Fruit fly (Drosophila melanogaster) whole organism, prepupa: ENCODE data around the gene CG7320.

ENCODE experiments used
- Blimp-1 ChIP-seq: fragments of 200-800 bp; sonication (Bioruptor generic); optimal IDR thresholded peaks from 3 replicates; lab custom pipeline; 2017; ENCODE audit warnings: missing biosample characterization, missing genetic modification characterization, mild to moderate bottlenecking, moderate library complexity, missing genetic modification reagents
- CG10631 ChIP-seq: fragments of 200-800 bp; sonication (Bioruptor generic); optimal IDR thresholded peaks from 2 replicates; lab custom pipeline; 2016; ENCODE audit warnings: missing biosample characterization, missing genetic modification characterization
- CG10669 ChIP-seq: fragments of 200-800 bp; sonication (Bioruptor generic); optimal IDR thresholded peaks from 3 replicates; lab custom pipeline; 2018; ENCODE audit warnings: missing biosample characterization, mild to moderate bottlenecking, missing genetic modification characterization, moderate library complexity
- CG11762 ChIP-seq: fragments of 200-800 bp; sonication (Bioruptor generic); optimal IDR thresholded peaks from 3 replicates; lab custom pipeline; 2016; ENCODE audit warnings: missing biosample characterization, missing genetic modification characterization; ENCODE audit not compliant: insufficient read depth
- CG11902 ChIP-seq: fragments of 200-800 bp; sonication (Bioruptor generic); optimal IDR thresholded peaks from 3 replicates; lab custom pipeline; 2016; ENCODE audit warnings: missing biosample characterization, missing genetic modification characterization
- CG15336 ChIP-seq: fragments of 200-800 bp; sonication (Bioruptor generic); IDR thresholded peaks from 2 replicates; pipeline ENCODE4 v1.3.6; 2022; ENCODE audit warnings: missing biosample characterization, missing genetic modification characterization
- CG16779 ChIP-seq: fragments of 200-800 bp; sonication (Bioruptor generic); optimal IDR thresholded peaks from 3 replicates; lab custom pipeline; 2017; ENCODE audit warnings: missing biosample characterization, mild to moderate bottlenecking, missing genetic modification characterization
- CG31627 ChIP-seq: fragments of 200-800 bp; sonication (Bioruptor generic); optimal IDR thresholded peaks from 3 replicates; lab custom pipeline; 2016; ENCODE audit warnings: missing biosample characterization, missing genetic modification characterization
- CG32006 ChIP-seq: fragments of 200-800 bp; sonication (Bioruptor generic); optimal IDR thresholded peaks from 3 replicates; lab custom pipeline; 2017; ENCODE audit warnings: missing biosample characterization, mild to moderate bottlenecking, missing genetic modification characterization
- CG34406 ChIP-seq: fragments of 200-800 bp; sonication (Bioruptor generic); optimal IDR thresholded peaks from 3 replicates; lab custom pipeline; 2016; ENCODE audit warnings: missing biosample characterization, missing genetic modification characterization
- CG3919 ChIP-seq: fragments of 200-800 bp; sonication (Bioruptor generic); optimal IDR thresholded peaks from 3 replicates; lab custom pipeline; 2016; ENCODE audit warnings: missing biosample characterization, missing genetic modification characterization
- CG4318 ChIP-seq: fragments of 200-800 bp; sonication (Bioruptor generic); optimal IDR thresholded peaks from 3 replicates; lab custom pipeline; 2017; ENCODE audit warnings: missing biosample characterization, mild to moderate bottlenecking, missing genetic modification characterization
- CG6163 ChIP-seq: fragments of 200-800 bp; sonication (Bioruptor generic); IDR thresholded peaks from 3 replicates; pipeline ENCODE4 v1.3.6; 2022; ENCODE audit warnings: missing biosample characterization, missing genetic modification characterization
- CG6276 ChIP-seq: fragments of 200-800 bp; sonication (Bioruptor generic); optimal IDR thresholded peaks from 2 replicates; lab custom pipeline; 2017; ENCODE audit warnings: missing biosample characterization, mild to moderate bottlenecking, missing genetic modification characterization
- CG6792 ChIP-seq: fragments of 200-800 bp; sonication (Bioruptor generic); optimal IDR thresholded peaks from 3 replicates; lab custom pipeline; 2016; ENCODE audit warnings: missing biosample characterization, missing genetic modification characterization
- CG6808 ChIP-seq: fragments of 200-800 bp; sonication (Bioruptor generic); optimal IDR thresholded peaks from 3 replicates; lab custom pipeline; 2017; ENCODE audit warnings: missing biosample characterization, missing genetic modification characterization, mild to moderate bottlenecking, moderate library complexity, missing genetic modification reagents
- CG6854 ChIP-seq: fragments of 200-800 bp; sonication (Bioruptor generic); optimal IDR thresholded peaks from 2 replicates; lab custom pipeline; 2017; ENCODE audit warnings: missing biosample characterization, mild to moderate bottlenecking, missing genetic modification characterization
- CG7368 ChIP-seq: fragments of 200-800 bp; sonication (Bioruptor generic); optimal IDR thresholded peaks from 3 replicates; lab custom pipeline; 2016; ENCODE audit warnings: missing biosample characterization, missing genetic modification characterization
- CG8319 ChIP-seq: fragments of 200-800 bp; sonication (Bioruptor generic); optimal IDR thresholded peaks from 3 replicates; lab custom pipeline; 2016; ENCODE audit warnings: missing biosample characterization, missing genetic modification characterization
- CG8632 ChIP-seq: fragments of 200-800 bp; sonication (Bioruptor generic); optimal IDR thresholded peaks from 3 replicates; lab custom pipeline; 2016; ENCODE audit warnings: missing biosample characterization, missing genetic modification characterization
- CG9139 ChIP-seq: fragments of 200-800 bp; sonication (Bioruptor generic); optimal IDR thresholded peaks from 3 replicates; lab custom pipeline; 2017; ENCODE audit warnings: missing biosample characterization, mild to moderate bottlenecking, missing genetic modification characterization
- Eip75B ChIP-seq: fragments of 200-800 bp; sonication (Bioruptor generic); optimal IDR thresholded peaks from 3 replicates; lab custom pipeline; 2016; ENCODE audit warnings: missing biosample characterization, missing genetic modification characterization
- Eip78C ChIP-seq: fragments of 200-800 bp; sonication (Bioruptor generic); peaks from one replicate; lab custom pipeline; 2016; ENCODE audit warnings: missing biosample characterization, missing genetic modification characterization
- Eip93F ChIP-seq: fragments of 200-800 bp; sonication (Bioruptor generic); optimal IDR thresholded peaks from 2 replicates; lab custom pipeline; 2016; ENCODE audit warnings: missing biosample characterization, mild to moderate bottlenecking, missing genetic modification characterization
- Ets21C ChIP-seq: fragments of 200-800 bp; sonication (Bioruptor generic); optimal IDR thresholded peaks from 3 replicates; lab custom pipeline; 2016; ENCODE audit warnings: missing biosample characterization, missing genetic modification characterization
- Ets96B ChIP-seq: fragments of 200-800 bp; optimal IDR thresholded peaks from 2 replicates; lab custom pipeline; 2019; ENCODE audit warnings: missing biosample characterization, mild to moderate bottlenecking, missing genetic modification characterization, moderate library complexity
- Gug ChIP-seq: fragments of 200-800 bp; sonication (Bioruptor generic); IDR thresholded peaks from 2 replicates; pipeline ENCODE4 v1.3.6; 2022; ENCODE audit warnings: missing biosample characterization, missing genetic modification characterization
- Hr38 ChIP-seq: sonication (Bioruptor generic); optimal IDR thresholded peaks from 2 replicates; lab custom pipeline; 2016; ENCODE audit warnings: missing biosample characterization, missing genetic modification characterization
- Hr39 ChIP-seq: fragments of 200-800 bp; sonication (Bioruptor generic); optimal IDR thresholded peaks from 2 replicates; lab custom pipeline; 2016; ENCODE audit warnings: missing biosample characterization, missing genetic modification characterization
- Hr4 ChIP-seq: fragments of 200-800 bp; sonication (Bioruptor generic); optimal IDR thresholded peaks from 3 replicates; lab custom pipeline; 2016; ENCODE audit warnings: missing biosample characterization, missing genetic modification characterization
- Lpt ChIP-seq: fragments of 200-800 bp; sonication (Bioruptor generic); optimal IDR thresholded peaks from 3 replicates; lab custom pipeline; 2016; ENCODE audit warnings: missing biosample characterization, missing genetic modification characterization
- Met ChIP-seq: fragments of 200-800 bp; sonication (Bioruptor generic); optimal IDR thresholded peaks from 3 replicates; lab custom pipeline; 2016; ENCODE audit warnings: missing biosample characterization, missing genetic modification characterization
- OdsH ChIP-seq: fragments of 200-800 bp; sonication (Bioruptor generic); optimal IDR thresholded peaks from 3 replicates; lab custom pipeline; 2016; ENCODE audit warnings: missing biosample characterization, missing genetic modification characterization
- Smox ChIP-seq: fragments of 200-800 bp; sonication (Bioruptor generic); optimal IDR thresholded peaks from 3 replicates; lab custom pipeline; 2016; ENCODE audit warnings: missing biosample characterization, missing genetic modification characterization
- Sox102F ChIP-seq: fragments of 200-800 bp; sonication (Bioruptor generic); optimal IDR thresholded peaks from 2 replicates; lab custom pipeline; 2016; ENCODE audit warnings: missing biosample characterization, mild to moderate bottlenecking, missing genetic modification characterization
- Sox14 ChIP-seq: fragments of 200-800 bp; sonication (Bioruptor generic); optimal IDR thresholded peaks from 3 replicates; lab custom pipeline; 2016; ENCODE audit warnings: missing biosample characterization, missing genetic modification characterization
- Sox15 ChIP-seq: fragments of 200-800 bp; sonication (Bioruptor generic); optimal IDR thresholded peaks from 3 replicates; lab custom pipeline; 2016; ENCODE audit warnings: missing biosample characterization, missing genetic modification characterization
- achi ChIP-seq: fragments of 200-800 bp; sonication (Bioruptor generic); optimal IDR thresholded peaks from 3 replicates; lab custom pipeline; 2016; ENCODE audit warnings: missing biosample characterization, missing genetic modification characterization
- acj6 ChIP-seq: fragments of 200-800 bp; sonication (Bioruptor generic); optimal IDR thresholded peaks from 3 replicates; lab custom pipeline; 2016; ENCODE audit warnings: missing biosample characterization, missing genetic modification characterization
- cyc ChIP-seq: fragments of 200-800 bp; sonication (Bioruptor generic); optimal IDR thresholded peaks from 3 replicates; lab custom pipeline; 2016; ENCODE audit warnings: missing biosample characterization, missing genetic modification characterization
- dac ChIP-seq: fragments of 200-800 bp; sonication (Bioruptor generic); optimal IDR thresholded peaks from 2 replicates; lab custom pipeline; 2017; ENCODE audit warnings: missing biosample characterization, mild to moderate bottlenecking, missing genetic modification characterization
- eg ChIP-seq: fragments of 200-800 bp; sonication (Bioruptor generic); IDR thresholded peaks from 3 replicates; pipeline ENCODE4 v1.3.6; 2022; ENCODE audit warnings: missing biosample characterization, missing genetic modification characterization
- esn ChIP-seq: fragments of 200-800 bp; sonication (Bioruptor generic); optimal IDR thresholded peaks from 2 replicates; lab custom pipeline; 2016; ENCODE audit warnings: missing biosample characterization, mild to moderate bottlenecking, missing genetic modification characterization, moderate library complexity
- fd59A ChIP-seq: fragments of 200-800 bp; sonication (Bioruptor generic); optimal IDR thresholded peaks from 2 replicates; lab custom pipeline; 2017; ENCODE audit warnings: missing biosample characterization, mild to moderate bottlenecking, missing genetic modification characterization, missing genetic modification reagents
- fd85E ChIP-seq: fragments of 200-800 bp; sonication (Bioruptor generic); optimal IDR thresholded peaks from 3 replicates; lab custom pipeline; 2016; ENCODE audit warnings: missing biosample characterization, missing genetic modification characterization
- fkh ChIP-seq: fragments of 200-800 bp; sonication (Bioruptor generic); optimal IDR thresholded peaks from 3 replicates; lab custom pipeline; 2017; ENCODE audit warnings: missing biosample characterization, mild to moderate bottlenecking, missing genetic modification characterization, moderate library complexity
- net ChIP-seq: fragments of 200-800 bp; sonication (Bioruptor generic); optimal IDR thresholded peaks from 3 replicates; lab custom pipeline; 2016; ENCODE audit warnings: missing biosample characterization, missing genetic modification characterization
- pdm3 ChIP-seq: fragments of 200-800 bp; sonication (Bioruptor generic); optimal IDR thresholded peaks from 3 replicates; lab custom pipeline; 2016; ENCODE audit warnings: missing biosample characterization, missing genetic modification characterization
- spab ChIP-seq: fragments of 200-800 bp; sonication (Bioruptor generic); optimal IDR thresholded peaks from 2 replicates; lab custom pipeline; 2017; ENCODE audit warnings: missing biosample characterization, mild to moderate bottlenecking, missing genetic modification characterization, missing genetic modification reagents
- vri ChIP-seq: fragments of 200-800 bp; sonication (Bioruptor generic); optimal IDR thresholded peaks from 3 replicates; lab custom pipeline; 2016; ENCODE audit warnings: missing biosample characterization, mild to moderate bottlenecking, missing genetic modification characterization

The CG7320 gene

dm6 chr3L:18248815-18249214 lies 47.5 kb downstream of the CG7320 start (continued):
- TF ChIP-seq dac, result peak; percentile 11
- no peak for TF ChIP-seq vri
- peak; percentile 62 for TF ChIP-seq CG4318 (GFP tag; lab: Kevin White, UChicago)
- peak; percentile 87 for TF ChIP-seq Eip78C (GFP tag; lab: Kevin White, UChicago)
- no peak for TF ChIP-seq Blimp-1
- TF ChIP-seq Eip93F, result no peak
- TF ChIP-seq Hr39 (GFP tag; lab: Kevin White, UChicago), result no peak
- TF ChIP-seq CG6163 (GFP tag; lab: Robert Waterston, UW), result peak; percentile 57; the same call in 2 of the 3 replicates
- peak; percentile 27 for TF ChIP-seq CG16779 (tag; lab: Kevin White, UChicago)
- no peak for TF ChIP-seq CG34406 (GFP tag; lab: Kevin White, UChicago)
- TF ChIP-seq CG11762 (GFP tag; lab: Kevin White, UChicago), result no peak
- peak; percentile 34 for TF ChIP-seq net
- TF ChIP-seq spab, result no peak
- TF ChIP-seq Ets96B (tag; lab: Kevin White, UChicago), result peak; percentile 5
- peak; percentile 9 for TF ChIP-seq fd59A (GFP tag; lab: Kevin White, UChicago)
- TF ChIP-seq OdsH (GFP tag; lab: Kevin White, UChicago), result peak; percentile 42
- TF ChIP-seq Hr4, result peak; percentile 74
- no peak for TF ChIP-seq CG8319
- peak; percentile 2 for TF ChIP-seq cyc (GFP tag; lab: Kevin White, UChicago)
- no peak for TF ChIP-seq Met (GFP tag; lab: Kevin White, UChicago)
- no peak for TF ChIP-seq CG11902
- TF ChIP-seq CG15336 (GFP tag; lab: Robert Waterston, UW), result peak; percentile 75
- TF ChIP-seq fkh (GFP tag; lab: Kevin White, UChicago), result no peak
- no peak for TF ChIP-seq CG9139 (GFP tag; lab: Kevin White, UChicago)
- peak; percentile 76 for TF ChIP-seq eg (GFP tag; lab: Robert Waterston, UW)
- no peak for TF ChIP-seq Sox102F
- TF ChIP-seq CG6276 (GFP tag; lab: Kevin White, UChicago), result peak; percentile 68
- no peak for TF ChIP-seq Hr38
- TF ChIP-seq CG32006 (GFP tag; lab: Kevin White, UChicago), result peak; percentile 80
- TF ChIP-seq CG31627 (GFP tag; lab: Kevin White, UChicago), result no peak
- TF ChIP-seq esn (GFP tag; lab: Kevin White, UChicago), result peak; percentile 17
- TF ChIP-seq CG6808 (GFP tag; lab: Kevin White, UChicago), result no peak
- no peak for TF ChIP-seq CG10669 (GFP tag; lab: Kevin White, UChicago)
- TF ChIP-seq Smox (GFP tag; lab: Kevin White, UChicago), result no peak

dm6 chr3L:18250652-18251051 lies 49.4 kb downstream of the CG7320 start:
- TF ChIP-seq Gug (GFP tag; lab: Robert Waterston, UW) (peak; percentile 45), pdm3 (GFP tag; lab: Kevin White, UChicago) (no peak), Sox102F (no peak), net (no peak), Eip75B (GFP tag; lab: Kevin White, UChicago) (no peak), CG4318 (GFP tag; lab: Kevin White, UChicago) (peak; percentile 6), CG8632 (GFP tag; lab: Kevin White, UChicago) (no peak), fd59A (GFP tag; lab: Kevin White, UChicago) (no peak), CG10631 (peak; percentile 23), fd85E (GFP tag; lab: Kevin White, UChicago) (no peak), dac (no peak), CG7368 (GFP tag; lab: Kevin White, UChicago) (no peak), Eip78C (GFP tag; lab: Kevin White, UChicago) (peak; percentile 73), Sox14 (no peak), achi (peak; percentile 18), Ets21C (GFP tag; lab: Kevin White, UChicago) (no peak), CG8319 (no peak), CG11762 (GFP tag; lab: Kevin White, UChicago) (no peak), cyc (GFP tag; lab: Kevin White, UChicago) (no peak), Lpt (GFP tag; lab: Kevin White, UChicago) (no peak), Smox (GFP tag; lab: Kevin White, UChicago) (no peak), CG6854 (no peak), CG9139 (GFP tag; lab: Kevin White, UChicago) (no peak), CG6792 (GFP tag; lab: Kevin White, UChicago) (no peak), CG6276 (GFP tag; lab: Kevin White, UChicago) (no peak), eg (GFP tag; lab: Robert Waterston, UW) (peak; percentile 51; the same call in 2 of the 3 replicates), Sox15 (GFP tag; lab: Kevin White, UChicago) (no peak), acj6 (GFP tag; lab: Kevin White, UChicago) (no peak), CG3919 (GFP tag; lab: Kevin White, UChicago) (no peak), Ets96B (tag; lab: Kevin White, UChicago) (no peak), CG6163 (GFP tag; lab: Robert Waterston, UW) (peak; percentile 51; the same call in 2 of the 3 replicates)
